Fruit fly (Drosophila melanogaster) ovary, adult (tissue): ENCODE data around the gene CG13097.

Experiments used
- CG17801 ChIP-seq: fragments of 200-800 bp; optimal IDR thresholded peaks from 2 replicates; lab custom pipeline; 2019; ENCODE audit warnings: missing biosample characterization, mild to moderate bottlenecking, missing genetic modification characterization, moderate library complexity; ENCODE audit not compliant: partially characterized antibody

Gene CG13097

dm6 chr2L:8514748-8515147, at the start of gene CG13097, which contains the start of gene PIG-U:
TSS of gene CG13097 (minus strand) at chr2L:8514868.
TSS of gene PIG-U (plus strand) at chr2L:8515096.
- peak; percentile 91 for TF ChIP-seq CG17801 (GFP tag; lab: Kevin White, UChicago)

DNA sequence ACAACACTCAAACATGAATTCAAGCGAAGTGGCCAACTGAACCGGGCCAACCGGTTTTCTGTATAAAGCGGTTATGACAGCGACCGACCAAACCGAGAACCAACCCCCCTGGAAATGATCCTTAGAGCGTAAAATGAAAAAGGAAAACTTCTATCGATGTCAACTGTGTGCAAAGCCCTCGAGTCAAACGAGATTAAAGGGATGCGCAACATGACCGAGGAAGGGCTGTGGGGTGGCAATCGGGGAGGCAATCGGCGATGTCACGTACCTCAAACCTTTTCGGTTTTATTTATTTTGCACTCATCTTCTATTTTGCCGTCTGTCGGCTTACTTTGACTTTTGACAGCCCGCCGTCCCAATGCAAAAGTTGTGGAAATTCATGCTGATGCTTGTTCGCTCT, 41.5 kb upstream of the CG13097 start:
- no peak for TF ChIP-seq CG17801 (GFP tag; lab: Kevin White, UChicago)

- TF ChIP-seq CG17801 (GFP tag; lab: Kevin White, UChicago), result no peak
Measured at dm6 chr2L:8553789-8554626, 39.3 kb upstream of the CG13097 start.

DNA sequence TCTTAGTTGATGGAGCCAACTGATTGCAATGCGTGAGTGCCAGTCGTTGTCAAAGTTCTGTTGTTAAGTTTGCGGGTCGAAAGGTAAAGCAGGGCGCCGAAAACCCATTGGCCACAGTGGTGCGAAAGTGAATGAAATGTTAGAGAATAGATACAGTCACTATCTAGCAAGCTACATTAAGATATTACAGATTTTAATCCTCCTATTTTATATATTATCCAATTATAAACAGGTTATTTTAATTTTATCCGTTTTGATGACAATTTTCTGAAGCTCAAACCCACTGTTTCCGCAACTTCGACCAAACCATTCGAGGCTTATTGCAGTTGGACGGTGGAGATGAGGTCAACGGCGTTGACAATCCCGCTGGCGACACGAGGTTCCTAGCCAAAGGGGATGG, 37.8 kb upstream of the CG13097 start:
- TF ChIP-seq CG17801 (GFP tag; lab: Kevin White, UChicago), result no peak

DNA sequence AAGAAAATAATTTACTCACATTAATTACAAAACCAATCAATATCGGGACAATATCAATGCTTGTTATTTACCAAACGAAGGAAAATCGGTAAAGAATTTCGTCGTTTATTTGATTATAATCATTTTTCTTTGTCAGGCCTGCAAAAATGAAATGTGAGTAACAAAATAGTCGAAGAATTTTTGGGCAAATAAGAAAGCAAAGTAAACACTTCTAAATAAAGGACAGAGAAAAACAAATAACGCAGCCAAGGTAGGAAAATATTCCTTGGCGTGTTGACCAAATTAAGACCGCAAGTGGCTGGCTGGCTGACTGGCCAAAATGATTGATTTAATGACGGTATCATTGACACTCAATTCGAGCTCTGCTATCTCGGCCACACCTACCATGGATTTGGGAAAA, 33.5 kb upstream of the CG13097 start:
- TF ChIP-seq CG17801 (GFP tag; lab: Kevin White, UChicago), result no peak

dm6 chr2L:8545393-8546100, 30.9 kb upstream of the CG13097 start:
- TF ChIP-seq CG17801 (GFP tag; lab: Kevin White, UChicago), result no peak

DNA sequence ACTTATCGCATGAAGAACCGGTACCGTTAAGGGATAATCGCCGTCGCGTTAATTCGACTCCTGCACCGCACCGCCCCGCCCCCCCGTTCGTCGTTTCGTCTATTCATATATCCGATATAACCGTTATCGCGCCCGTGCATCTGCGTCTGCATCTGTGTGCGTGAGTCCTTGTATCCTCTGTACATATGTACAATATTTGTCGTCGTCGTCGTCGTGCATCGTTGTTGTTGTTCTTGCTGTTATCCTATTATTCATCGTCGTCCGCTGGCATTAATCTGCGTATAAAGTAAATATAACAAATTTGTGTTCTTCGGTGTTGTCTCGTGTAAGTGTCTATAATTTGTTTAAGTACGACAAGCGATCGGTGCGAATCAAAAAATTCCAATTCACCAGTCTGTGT, 30.0 kb upstream of the CG13097 start:
- TF ChIP-seq CG17801 (GFP tag; lab: Kevin White, UChicago), result no peak

dm6 chr2L:8543731-8544359, 29.2 kb upstream of the CG13097 start:
- no peak for TF ChIP-seq CG17801 (GFP tag; lab: Kevin White, UChicago)

- no peak for TF ChIP-seq CG17801 (GFP tag; lab: Kevin White, UChicago)
Measured at dm6 chr2L:8543102-8543501, 28.4 kb upstream of the CG13097 start.

DNA sequence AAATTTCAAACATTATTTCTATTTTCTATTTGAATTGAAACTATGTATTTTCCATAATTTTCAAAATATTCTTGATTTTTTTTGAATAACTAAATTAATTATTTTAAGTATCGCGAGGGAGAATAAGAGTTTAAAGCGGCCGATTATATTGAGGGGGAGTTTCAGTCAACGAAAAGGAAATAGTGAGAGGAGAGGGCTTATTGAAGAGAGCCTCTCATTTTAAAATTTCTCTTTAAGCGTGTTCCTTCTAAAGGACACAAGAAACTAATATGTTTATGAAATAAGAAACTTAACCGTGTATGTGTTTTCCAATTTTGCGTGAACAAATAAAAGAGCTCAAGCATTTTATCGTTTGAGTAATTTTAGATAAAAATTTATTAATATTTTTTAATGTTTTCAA, 28.0 kb upstream of the CG13097 start:
- no peak for TF ChIP-seq CG17801 (GFP tag; lab: Kevin White, UChicago)

dm6 chr2L:8542234-8542572, 27.5 kb upstream of the CG13097 start:
- no peak for TF ChIP-seq CG17801 (GFP tag; lab: Kevin White, UChicago)

dm6 chr2L:8541469-8542233, 27.0 kb upstream of the CG13097 start, which contains the start of gene Sema1a:
TSS of gene Sema1a (plus strand) at chr2L:8542147.
- peak; percentile 47 for TF ChIP-seq CG17801 (GFP tag; lab: Kevin White, UChicago)

DNA sequence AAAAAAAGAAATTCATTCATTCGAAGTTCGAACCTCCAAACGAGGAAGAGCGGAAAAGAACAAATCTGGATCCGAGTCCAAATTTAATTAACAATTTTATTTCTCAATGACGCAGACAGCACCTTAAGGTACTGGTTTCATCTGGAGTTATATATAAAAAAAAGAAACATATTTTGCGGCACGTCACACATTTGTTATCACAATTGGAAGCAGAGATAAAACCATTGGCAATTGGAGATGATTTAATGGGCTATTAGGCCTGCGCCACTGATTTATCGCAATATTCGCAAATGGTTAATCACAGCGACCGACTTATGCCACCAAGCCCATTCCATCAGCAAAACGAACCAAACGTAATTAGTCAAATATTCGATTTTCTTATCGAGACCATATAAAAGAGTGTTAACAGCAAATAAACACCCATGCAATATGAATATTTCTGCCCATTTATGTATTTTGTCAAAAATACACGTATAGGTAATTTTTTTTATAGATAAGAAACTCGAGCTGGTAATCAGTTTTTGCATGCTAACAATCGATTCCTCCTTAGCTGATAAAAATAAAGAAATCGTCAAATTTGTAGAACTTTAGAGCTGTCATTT, 23.9 kb upstream of the CG13097 start:
- TF ChIP-seq CG17801 (GFP tag; lab: Kevin White, UChicago), result no peak
